Worm (Caenorhabditis elegans) whole organism, L3 larva: ENCODE data around the gene Y67H2A.7.

Experiments
- R02D3.7 ChIP-seq: fragments of 150-350 bp; optimal IDR thresholded peaks from 2 replicates; lab custom pipeline; 2014; ENCODE audit warnings: missing biosample characterization, missing genetic modification characterization
- ama-1 ChIP-seq: fragments of 150-350 bp; optimal IDR thresholded peaks from 2 replicates; lab custom pipeline; 2018
- elt-2 ChIP-seq: sonication (generic microtip); optimal IDR thresholded peaks from 2 replicates; lab custom pipeline; 2016; ENCODE audit warnings: missing genetic modification reagents, mild to moderate bottlenecking, missing genetic modification characterization, missing compliant biosample characterization
- mdl-1 ChIP-seq: fragments of 150-350 bp; optimal IDR thresholded peaks from 2 replicates; lab custom pipeline; 2014; ENCODE audit warnings: missing biosample characterization, missing genetic modification characterization
- nhr-77 ChIP-seq: fragments of 150-350 bp; optimal IDR thresholded peaks from 2 replicates; lab custom pipeline; 2014; ENCODE audit warnings: missing biosample characterization, missing genetic modification characterization
- sea-2 ChIP-seq: fragments of 150-350 bp; sonication (generic microtip); optimal IDR thresholded peaks from 4 replicates; lab custom pipeline; 2014; ENCODE audit warnings: missing biosample characterization, missing genetic modification reagents, missing genetic modification characterization
- tbx-2 ChIP-seq: sonication (generic microtip); optimal IDR thresholded peaks from 2 replicates; lab custom pipeline; 2016; ENCODE audit warnings: mild to moderate bottlenecking, missing genetic modification characterization, missing compliant biosample characterization
- ztf-11 ChIP-seq: fragments of 150-350 bp; optimal IDR thresholded peaks from 2 replicates; lab custom pipeline; 2014; ENCODE audit warnings: missing biosample characterization, missing genetic modification characterization

- no peak for TF ChIP-seq tbx-2 (tag; lab: Kevin White, UChicago)
- no peak for TF ChIP-seq elt-2
- no peak for TF ChIP-seq nhr-77
- TF ChIP-seq R02D3.7 (tag; lab: Kevin White, UChicago): no peak
- TF ChIP-seq sea-2 (GFP tag; lab: Kevin White, UChicago): no peak
- TF ChIP-seq mdl-1 (tag; lab: Kevin White, UChicago): no peak
- TF ChIP-seq ama-1 (lab: Kevin White, UChicago): no peak
- TF ChIP-seq ztf-11 (tag; lab: Kevin White, UChicago): no peak
Observed at ce11 chrIV:13289321-13289720, 14.2 kb upstream of the Y67H2A.7 start, which contains the start of gene Y67H2A.10.
